Worm (Caenorhabditis elegans): ENCODE results near the gene chil-16.

DNA sequence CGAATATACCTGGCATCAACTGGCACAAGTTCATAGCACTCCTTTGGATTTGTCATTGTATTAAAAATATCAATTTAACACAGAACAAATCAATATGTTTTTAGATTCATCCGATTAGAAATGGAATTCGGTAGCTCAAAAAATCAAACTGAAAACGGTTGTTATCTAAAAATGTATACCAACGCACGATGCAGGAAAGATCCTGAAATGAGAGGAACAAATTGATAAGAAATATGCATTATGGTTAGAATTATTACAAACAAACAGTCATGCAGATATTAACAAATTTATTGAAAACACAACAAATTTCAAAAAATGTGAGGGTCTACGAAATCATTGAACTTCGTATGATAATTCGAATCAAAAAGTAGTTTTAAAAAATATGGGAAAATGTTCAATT is 28.3 kb upstream of the chil-16 start, which contains the start of gene T19H5.6:
- TF ChIP-seq lin-39 (tag; optimal IDR thresholded peaks at IDR 0.05) (no peak), ama-1 (optimal IDR thresholded peaks at IDR 0.05) (no peak), snpc-4 (tag; optimal IDR thresholded peaks at IDR 0.05) (no peak), ztf-11 (tag; optimal IDR thresholded peaks at IDR 0.05) (no peak), elt-1 (tag; optimal IDR thresholded peaks at IDR 0.05) (no peak), ceh-82 (tag; optimal IDR thresholded peaks at IDR 0.05) (no peak), ceh-28 (tag; optimal IDR thresholded peaks at IDR 0.05) (no peak), elt-3 (tag; optimal IDR thresholded peaks at IDR 0.05) (no peak), egl-27 (tag; optimal IDR thresholded peaks at IDR 0.05) (no peak), unc-62 (GFP tag; optimal IDR thresholded peaks at IDR 0.05) (no peak), fos-1 (tag; optimal IDR thresholded peaks at IDR 0.05) (no peak), daf-12 (tag; optimal IDR thresholded peaks at IDR 0.05) (no peak), nhr-11 (tag; optimal IDR thresholded peaks at IDR 0.05) (no peak), ZK546.5 (tag; optimal IDR thresholded peaks at IDR 0.05) (no peak)

Data from whole organism, L3 larva.